Worm (Caenorhabditis elegans): ENCODE results near the gene T22H9.1.

ce11 chrV:361291-361690 lies 1.7 kb downstream of the T22H9.1 start:
- TF ChIP-seq ceh-13 (GFP tag; optimal IDR thresholded peaks at IDR 0.05) (no peak), ama-1 (optimal IDR thresholded peaks at IDR 0.05) (no peak), F13C5.2 (tag; optimal IDR thresholded peaks at IDR 0.05) (no peak), tbx-37 (GFP tag; conservative IDR thresholded peaks at IDR 0.05) (no peak), hnd-1 (tag; optimal IDR thresholded peaks at IDR 0.05) (no peak), sea-1 (GFP tag; conservative IDR thresholded peaks at IDR 0.05) (no peak), ceh-36 (tag; optimal IDR thresholded peaks at IDR 0.05) (no peak), ets-7 (tag; optimal IDR thresholded peaks at IDR 0.05) (no peak), hmg-4 (GFP tag; optimal IDR thresholded peaks at IDR 0.05) (no peak), flt-1 (GFP tag; IDR thresholded peaks at IDR 0.05) (no peak), B0310.2 (tag; optimal IDR thresholded peaks at IDR 0.05) (no peak), tbx-11 (GFP tag; IDR thresholded peaks at IDR 0.05) (no peak)
